Worm (Caenorhabditis elegans) whole organism, young adult: ENCODE results near the gene C43D7.7.

Experiments
- attf-6 ChIP-seq: fragments of 200-800 bp; sonication (Bioruptor generic); IDR thresholded peaks from 2 replicates; pipeline ENCODE4 v1.3.6; 2022; ENCODE audit warnings: missing genetic modification reagents, missing genetic modification characterization, missing compliant biosample characterization
- cebp-2 ChIP-seq: fragments of 200-800 bp; sonication (Bioruptor generic); IDR thresholded peaks from 2 replicates; pipeline ENCODE4 v1.3.6; 2022; ENCODE audit warnings: missing genetic modification characterization, missing compliant biosample characterization
- ceh-58 ChIP-seq: fragments of 200-800 bp; sonication (Bioruptor generic); IDR thresholded peaks from 2 replicates; pipeline ENCODE4 v1.3.6; 2022; ENCODE audit warnings: missing genetic modification characterization, missing compliant biosample characterization
- him-1 ChIP-seq: sonication (generic microtip); optimal IDR thresholded peaks from 2 replicates; lab custom pipeline; 2016; ENCODE audit warnings: missing genotype, missing genetic modification reagents, missing genetic modification characterization, missing compliant biosample characterization
- lin-40 ChIP-seq: sonication (generic microtip); optimal IDR thresholded peaks from 2 replicates; lab custom pipeline; 2016; ENCODE audit warnings: missing genetic modification characterization, mild to moderate bottlenecking, missing compliant biosample characterization, missing genotype, missing genetic modification reagents
- snpc-4 ChIP-seq, 5 experiments: fragments of 150-350 bp in 1 of 5; sonication (generic microtip) in 4 of 5; optimal IDR thresholded peaks; 2 replicates each; lab custom pipeline; 2014 to 2018; ENCODE audit warnings: missing genetic modification characterization in 5 of 5, missing biosample characterization in 3 of 5, antibody characterized with exemption in 2 of 5, mild to moderate bottlenecking in 2 of 5, missing compliant biosample characterization in 2 of 5, missing genotype in 2 of 5, moderate library complexity in 2 of 5, missing genetic modification reagents in 1 of 5
- tlf-1 ChIP-seq: fragments of 200-800 bp; sonication (Bioruptor generic); optimal IDR thresholded peaks from 2 replicates; lab custom pipeline; 2018; ENCODE audit warnings: mild to moderate bottlenecking, missing genetic modification characterization, missing compliant biosample characterization

DNA sequence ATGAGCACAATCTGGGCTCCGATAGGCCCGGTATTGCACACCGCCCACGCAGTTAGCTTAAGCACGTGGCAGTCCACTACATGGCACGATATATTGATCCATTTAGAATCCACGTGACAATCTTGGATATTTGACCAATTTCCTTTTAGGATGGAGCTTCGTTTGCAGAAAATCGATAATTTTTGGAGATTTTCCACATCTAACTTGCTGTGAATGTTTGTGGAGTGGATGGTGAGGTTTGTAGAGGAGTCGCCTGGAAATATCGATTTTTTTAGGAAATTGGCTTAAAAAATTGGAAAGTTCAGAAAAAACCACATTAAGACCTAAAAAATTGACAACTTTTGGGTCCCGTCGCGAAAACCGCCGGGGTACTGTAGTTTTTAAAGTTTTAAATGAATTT is 18.0 kb upstream of the C43D7.7 start:
- TF ChIP-seq ceh-58 (GFP tag; lab: Robert Waterston, UW) (no peak), tlf-1 (GFP tag; lab: Kevin White, UChicago) (no peak), him-1 (tag; lab: Kevin White, UChicago) (no peak), cebp-2 (GFP tag; lab: Robert Waterston, UW) (no peak), lin-40 (tag; lab: Kevin White, UChicago) (no peak), snpc-4 (GFP tag; optimal IDR thresholded peaks at IDR 0.05; lab: Kevin White, UChicago) (no peak), snpc-4 (tag; optimal IDR thresholded peaks at IDR 0.05; lab: Kevin White, UChicago) (no peak), attf-6 (GFP tag; lab: Robert Waterston, UW) (no peak)
